Fruit fly (Drosophila melanogaster): Measurements from ENCODE around the gene CG6006.

CG6006 gene

dm6 chr3R:16151239-16151860 is 3.4 kb upstream of the CG6006 start, which contains the start of gene Fer2 (continued):
- TF ChIP-seq fd59A (GFP tag; optimal IDR thresholded peaks at IDR 0.05), result no peak
- no peak for TF ChIP-seq Smox (GFP tag; optimal IDR thresholded peaks at IDR 0.05)
- TF ChIP-seq Ets96B (tag; optimal IDR thresholded peaks at IDR 0.05), result peak; percentile 49
- no peak for TF ChIP-seq Ets21C (GFP tag; optimal IDR thresholded peaks at IDR 0.05)
- TF ChIP-seq CG32006 (GFP tag; optimal IDR thresholded peaks at IDR 0.05), result no peak
- no peak for TF ChIP-seq CG11902 (GFP tag; optimal IDR thresholded peaks at IDR 0.05)
- TF ChIP-seq CG7368 (GFP tag; optimal IDR thresholded peaks at IDR 0.05), result peak; percentile 17
- no peak for TF ChIP-seq svp (GFP tag)

- no peak for TF ChIP-seq OdsH (GFP tag; optimal IDR thresholded peaks at IDR 0.05)
Observed at dm6 chr3R:16152369-16152768, 2.4 kb upstream of the CG6006 start.

- TF ChIP-seq CG3919 (GFP tag; optimal IDR thresholded peaks at IDR 0.05) (no peak), dac (GFP tag; optimal IDR thresholded peaks at IDR 0.05) (no peak), CG10631 (GFP tag; optimal IDR thresholded peaks at IDR 0.05) (no peak), Sox14 (GFP tag; optimal IDR thresholded peaks at IDR 0.05) (no peak), CG10669 (GFP tag; optimal IDR thresholded peaks at IDR 0.05) (no peak), CG6808 (GFP tag; optimal IDR thresholded peaks at IDR 0.05) (no peak), fd59A (GFP tag; optimal IDR thresholded peaks at IDR 0.05) (no peak), cyc (GFP tag; optimal IDR thresholded peaks at IDR 0.05) (no peak), CG15336 (GFP tag; IDR thresholded peaks at IDR 0.05) (no peak), CG8632 (GFP tag; optimal IDR thresholded peaks at IDR 0.05) (no peak), Hr4 (GFP tag; optimal IDR thresholded peaks at IDR 0.05) (no peak), CG16779 (tag; optimal IDR thresholded peaks at IDR 0.05) (no peak), ss (GFP tag; optimal IDR thresholded peaks at IDR 0.05) (no peak)
Observed at dm6 chr3R:16153356-16153905, 1.4 kb upstream of the CG6006 start.

dm6 chr3R:16154263-16154662 is 519 bp upstream of the CG6006 start:
- TF ChIP-seq esn (GFP tag; optimal IDR thresholded peaks at IDR 0.05) (peak; percentile 48), topi (GFP tag; optimal IDR thresholded peaks at IDR 0.05) (peak; percentile 38), acj6 (GFP tag; optimal IDR thresholded peaks at IDR 0.05) (peak; percentile 37), CG6792 (GFP tag; optimal IDR thresholded peaks at IDR 0.05) (peak; percentile 23), lz (GFP tag; optimal IDR thresholded peaks at IDR 0.05) (peak; percentile 20), CG6808 (GFP tag; optimal IDR thresholded peaks at IDR 0.05) (peak; percentile 4), CG6854 (GFP tag; optimal IDR thresholded peaks at IDR 0.05) (peak; percentile 6), CG11294 (GFP tag; IDR thresholded peaks at IDR 0.05) (no peak), OdsH (GFP tag; optimal IDR thresholded peaks at IDR 0.05) (peak; percentile 41), CG16779 (tag; optimal IDR thresholded peaks at IDR 0.05) (peak; percentile 24), achi (GFP tag; optimal IDR thresholded peaks at IDR 0.05) (peak; percentile 49), CG8119 (GFP tag; IDR thresholded peaks at IDR 0.05) (peak; percentile 50; the same call in 2 of the 3 replicates), Sox102F (GFP tag; optimal IDR thresholded peaks at IDR 0.05) (peak; percentile 54), Sox15 (GFP tag; optimal IDR thresholded peaks at IDR 0.05) (no peak), CG1621 (tag; optimal IDR thresholded peaks at IDR 0.05) (no peak), pdm3 (GFP tag; optimal IDR thresholded peaks at IDR 0.05) (peak; percentile 4), eg (GFP tag; IDR thresholded peaks at IDR 0.05) (peak; percentile 89), CG34406 (GFP tag; optimal IDR thresholded peaks at IDR 0.05) (peak; percentile 59), Eip93F (GFP tag; optimal IDR thresholded peaks at IDR 0.05) (no peak), Lpt (GFP tag; optimal IDR thresholded peaks at IDR 0.05) (peak; percentile 38), CG3919 (GFP tag; optimal IDR thresholded peaks at IDR 0.05) (peak; percentile 39), net (GFP tag; optimal IDR thresholded peaks at IDR 0.05) (peak; percentile 62), cyc (GFP tag; optimal IDR thresholded peaks at IDR 0.05) (no peak), Eip78C (GFP tag) (peak; percentile 73), fd85E (GFP tag; optimal IDR thresholded peaks at IDR 0.05) (no peak), CG6163 (GFP tag; IDR thresholded peaks at IDR 0.05) (peak; percentile 81), CG3032 (tag; optimal IDR thresholded peaks at IDR 0.05) (peak; percentile 1), CG10631 (GFP tag; optimal IDR thresholded peaks at IDR 0.05) (peak; percentile 43), vri (GFP tag; optimal IDR thresholded peaks at IDR 0.05) (peak; percentile 77), salr (GFP tag; optimal IDR thresholded peaks at IDR 0.05) (peak in 1 of 2 experiments; percentile 24), Blimp-1 (GFP tag; optimal IDR thresholded peaks at IDR 0.05) (no peak)
